Fruit fly (Drosophila melanogaster): ENCODE measurements around the gene CG12213.

DNA sequence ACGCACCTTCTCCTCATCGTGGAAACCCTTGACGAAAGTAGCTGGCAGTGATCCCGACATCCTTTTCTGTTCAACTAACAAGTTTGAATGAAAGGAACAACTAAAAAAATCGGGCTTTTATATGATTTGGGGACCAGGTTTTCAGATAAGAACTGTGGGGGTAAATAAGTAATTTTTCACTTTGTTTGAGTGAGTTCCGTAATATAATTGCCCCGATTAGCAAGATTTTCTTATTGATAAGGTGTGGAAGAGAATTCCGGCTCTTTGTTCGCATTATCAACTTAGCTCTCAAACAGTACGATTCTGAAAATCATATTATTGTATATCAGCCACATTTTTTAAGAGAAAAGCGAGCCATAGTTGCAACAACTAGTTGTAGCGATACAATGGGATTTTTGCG, 14.5 kb upstream of the CG12213 start, which contains the start of gene CG12224:
- TF ChIP-seq Jarid2 (GFP tag; optimal IDR thresholded peaks at IDR 0.05) (no peak), unpg (GFP tag; optimal IDR thresholded peaks at IDR 0.05) (no peak), hth (optimal IDR thresholded peaks at IDR 0.05) (no peak), sna (GFP tag; IDR thresholded peaks at IDR 0.05; ENCODE audit: partially characterized antibody) (no peak), pita (GFP tag; optimal IDR thresholded peaks at IDR 0.05) (no peak), CG8290 (GFP tag; optimal IDR thresholded peaks at IDR 0.05) (no peak), CG8290 (tag; optimal IDR thresholded peaks at IDR 0.05) (no peak), Dip3 (GFP tag; optimal IDR thresholded peaks at IDR 0.05) (no peak), CHES-1-like (GFP tag; optimal IDR thresholded peaks at IDR 0.05) (no peak), usp (GFP tag; optimal IDR thresholded peaks at IDR 0.05) (no peak), sob (GFP tag; IDR thresholded peaks at IDR 0.05) (no peak), ems (GFP tag; optimal IDR thresholded peaks at IDR 0.05) (no peak)
